Worm (Caenorhabditis elegans): ENCODE data around the gene R02E4.1.

- TF ChIP-seq dpl-1 (GFP tag; optimal IDR thresholded peaks at IDR 0.05) (no peak), ama-1 (optimal IDR thresholded peaks at IDR 0.05) (no peak), nhr-77 (tag; optimal IDR thresholded peaks at IDR 0.05) (no peak), hlh-30 (tag; optimal IDR thresholded peaks at IDR 0.05; ENCODE audit: insufficient read depth) (no peak), attf-4 (tag; optimal IDR thresholded peaks at IDR 0.05) (no peak), ZK546.5 (tag; optimal IDR thresholded peaks at IDR 0.05) (no peak)
Observed at ce11 chrX:4100473-4100872, 3.9 kb downstream of the R02E4.1 start, which contains the start of gene clh-4.
